Worm (Caenorhabditis elegans) whole organism, L3 larva: ENCODE measurements around the gene cts-1.

Experiments used
- R02D3.7 ChIP-seq: fragments of 150-350 bp; optimal IDR thresholded peaks from 2 replicates; lab custom pipeline; 2014; ENCODE audit warnings: missing biosample characterization, missing genetic modification characterization
- ama-1 ChIP-seq: fragments of 150-350 bp; optimal IDR thresholded peaks from 2 replicates; lab custom pipeline; 2018
- ceh-28 ChIP-seq: fragments of 150-350 bp; optimal IDR thresholded peaks from 2 replicates; lab custom pipeline; 2014; ENCODE audit warnings: missing biosample characterization, missing genetic modification reagents, missing genetic modification characterization
- ceh-82 ChIP-seq: fragments of 150-350 bp; optimal IDR thresholded peaks from 2 replicates; lab custom pipeline; 2014; ENCODE audit warnings: missing biosample characterization, missing genetic modification characterization
- ceh-9 ChIP-seq: sonication (generic microtip); optimal IDR thresholded peaks from 2 replicates; lab custom pipeline; 2018; ENCODE audit warnings: missing biosample characterization, missing genetic modification characterization
- daf-12 ChIP-seq: fragments of 150-350 bp; optimal IDR thresholded peaks from 2 replicates; lab custom pipeline; 2014; ENCODE audit warnings: missing biosample characterization, missing genetic modification reagents, missing genetic modification characterization
- egl-27 ChIP-seq: sonication (generic microtip); optimal IDR thresholded peaks from 4 replicates; lab custom pipeline; 2017; ENCODE audit warnings: missing biosample characterization, missing genetic modification reagents, missing genetic modification characterization
- egl-5 ChIP-seq: fragments of 150-350 bp; optimal IDR thresholded peaks from 2 replicates; lab custom pipeline; 2017; ENCODE audit warnings: missing biosample characterization, missing genetic modification reagents, missing genetic modification characterization, inconsistent platforms
- elt-1 ChIP-seq: fragments of 150-350 bp; optimal IDR thresholded peaks from 2 replicates; lab custom pipeline; 2014; ENCODE audit warnings: missing biosample characterization, missing genetic modification characterization
- elt-2 ChIP-seq: sonication (generic microtip); optimal IDR thresholded peaks from 2 replicates; lab custom pipeline; 2016; ENCODE audit warnings: missing genetic modification reagents, mild to moderate bottlenecking, missing genetic modification characterization, missing compliant biosample characterization
- elt-3 ChIP-seq, 3 experiments: fragments of 150-350 bp in 1 of 3; sonication (generic microtip) in 2 of 3; optimal IDR thresholded peaks; 2 replicates in 2 of 3; 4 replicates in 1 of 3; lab custom pipeline; 2014 to 2017; ENCODE audit warnings: missing biosample characterization in 3 of 3, missing genetic modification characterization in 3 of 3
- eor-1 ChIP-seq, 2 experiments: fragments of 150-350 bp; optimal IDR thresholded peaks; 2 replicates each; lab custom pipeline; 2014 to 2018; ENCODE audit warnings: missing biosample characterization in 2 of 2, missing genetic modification characterization in 2 of 2
- fkh-10 ChIP-seq: sonication (generic microtip); optimal IDR thresholded peaks from 2 replicates; lab custom pipeline; 2017; ENCODE audit warnings: missing biosample characterization, missing genetic modification reagents, missing genetic modification characterization
- fkh-2 ChIP-seq: fragments of 150-350 bp; optimal IDR thresholded peaks from 2 replicates; lab custom pipeline; 2014; ENCODE audit warnings: missing biosample characterization, missing genetic modification reagents, missing genetic modification characterization
- fos-1 ChIP-seq: fragments of 150-350 bp; optimal IDR thresholded peaks from 2 replicates; lab custom pipeline; 2014; ENCODE audit warnings: missing biosample characterization, missing genetic modification characterization
- hmg-11 ChIP-seq: sonication (generic microtip); optimal IDR thresholded peaks from 2 replicates; lab custom pipeline; 2016; ENCODE audit warnings: missing genetic modification characterization, missing compliant biosample characterization
- jun-1 ChIP-seq: fragments of 150-350 bp; optimal IDR thresholded peaks from 2 replicates; lab custom pipeline; 2014; ENCODE audit warnings: missing biosample characterization, missing genetic modification reagents, missing genetic modification characterization
- lin-15B ChIP-seq: fragments of 150-350 bp; optimal IDR thresholded peaks from 2 replicates; lab custom pipeline; 2014; ENCODE audit warnings: missing biosample characterization, missing genetic modification characterization
- lin-39 ChIP-seq: fragments of 150-350 bp; optimal IDR thresholded peaks from 2 replicates; lab custom pipeline; 2018; ENCODE audit warnings: missing biosample characterization, missing genetic modification reagents, missing genetic modification characterization
- lsy-12 ChIP-seq: sonication (generic microtip); optimal IDR thresholded peaks from 2 replicates; lab custom pipeline; 2016; ENCODE audit warnings: mild to moderate bottlenecking, missing genetic modification characterization, missing compliant biosample characterization
- mdl-1 ChIP-seq: fragments of 150-350 bp; optimal IDR thresholded peaks from 2 replicates; lab custom pipeline; 2014; ENCODE audit warnings: missing biosample characterization, missing genetic modification characterization
- nhr-11 ChIP-seq: fragments of 150-350 bp; optimal IDR thresholded peaks from 2 replicates; lab custom pipeline; 2014; ENCODE audit warnings: missing biosample characterization, missing genetic modification characterization
- nhr-23 ChIP-seq: fragments of 150-350 bp; optimal IDR thresholded peaks from 2 replicates; lab custom pipeline; 2014; ENCODE audit warnings: missing biosample characterization, missing genetic modification reagents, missing genetic modification characterization
- nhr-237 ChIP-seq: fragments of 150-350 bp; optimal IDR thresholded peaks from 2 replicates; lab custom pipeline; 2014; ENCODE audit warnings: missing biosample characterization, missing genetic modification characterization
- nhr-25 ChIP-seq: sonication (generic microtip); optimal IDR thresholded peaks from 2 replicates; lab custom pipeline; 2017; ENCODE audit warnings: missing biosample characterization, missing genetic modification characterization
- nhr-28 ChIP-seq: fragments of 150-350 bp; optimal IDR thresholded peaks from 2 replicates; lab custom pipeline; 2014; ENCODE audit warnings: missing biosample characterization, missing genetic modification characterization
- nhr-43 ChIP-seq: sonication (generic microtip); optimal IDR thresholded peaks from 2 replicates; lab custom pipeline; 2016; ENCODE audit warnings: mild to moderate bottlenecking, missing genetic modification characterization, missing compliant biosample characterization; ENCODE audit not compliant: poor library complexity, severe bottlenecking
- nhr-76 ChIP-seq: fragments of 150-350 bp; sonication (generic microtip); optimal IDR thresholded peaks from 5 replicates; lab custom pipeline; 2014; ENCODE audit warnings: missing biosample characterization, missing genetic modification characterization
- pha-4 ChIP-seq: fragments of 150-350 bp; optimal IDR thresholded peaks from 2 replicates; lab custom pipeline; 2014; ENCODE audit warnings: missing biosample characterization, missing genetic modification reagents, missing genetic modification characterization
- sea-2 ChIP-seq: fragments of 150-350 bp; sonication (generic microtip); optimal IDR thresholded peaks from 4 replicates; lab custom pipeline; 2014; ENCODE audit warnings: missing biosample characterization, missing genetic modification reagents, missing genetic modification characterization
- tbx-2 ChIP-seq: sonication (generic microtip); optimal IDR thresholded peaks from 2 replicates; lab custom pipeline; 2016; ENCODE audit warnings: mild to moderate bottlenecking, missing genetic modification characterization, missing compliant biosample characterization
- unc-62 ChIP-seq: fragments of 150-350 bp; sonication (generic microtip); optimal IDR thresholded peaks from 4 replicates; lab custom pipeline; 2014; ENCODE audit warnings: missing biosample characterization, missing genetic modification reagents, missing genetic modification characterization
- ztf-11 ChIP-seq: fragments of 150-350 bp; optimal IDR thresholded peaks from 2 replicates; lab custom pipeline; 2014; ENCODE audit warnings: missing biosample characterization, missing genetic modification characterization
- ztf-4 ChIP-seq: fragments of 150-350 bp; optimal IDR thresholded peaks from 2 replicates; lab custom pipeline; 2014; ENCODE audit warnings: missing biosample characterization, missing genetic modification characterization

Gene cts-1

ce11 chrIII:10240073-10240472 lies 23.6 kb upstream of the cts-1 start:
- no peak for TF ChIP-seq lin-15B
- TF ChIP-seq elt-2 (tag; lab: Kevin White, UChicago), result no peak
- TF ChIP-seq sea-2 (GFP tag; lab: Kevin White, UChicago), result no peak
- TF ChIP-seq lin-39, result no peak
- no peak for TF ChIP-seq ceh-9 (tag; lab: Kevin White, UChicago)
- TF ChIP-seq egl-27 (tag; lab: Kevin White, UChicago), result no peak
- no peak for TF ChIP-seq elt-3 (tag; optimal IDR thresholded peaks at IDR 0.05; lab: Kevin White, UChicago)
- no peak for TF ChIP-seq nhr-11 (tag; lab: Kevin White, UChicago)
- TF ChIP-seq daf-12 (tag; lab: Kevin White, UChicago), result no peak
- no peak for TF ChIP-seq ztf-4
- TF ChIP-seq lsy-12 (tag; lab: Kevin White, UChicago), result no peak
- no peak for TF ChIP-seq tbx-2 (tag; lab: Kevin White, UChicago)
- no peak for TF ChIP-seq egl-5 (tag; lab: Kevin White, UChicago)
- TF ChIP-seq mdl-1 (tag; lab: Kevin White, UChicago), result no peak

ce11 chrIII:10238448-10239154 lies 22.2 kb upstream of the cts-1 start, which contains the start of gene Y70G10A.3:
Gene Y70G10A.3 (plus strand): TSS chrIII:10239104.
- TF ChIP-seq elt-2 (tag; lab: Kevin White, UChicago) (no peak), unc-62 (no peak), ztf-4 (no peak), daf-12 (tag; lab: Kevin White, UChicago) (no peak), nhr-43 (tag; lab: Kevin White, UChicago) (no peak), nhr-76 (tag; lab: Kevin White, UChicago) (no peak), lsy-12 (tag; lab: Kevin White, UChicago) (no peak), nhr-25 (no peak), ceh-82 (tag; lab: Kevin White, UChicago) (no peak), fos-1 (tag; lab: Kevin White, UChicago) (no peak), ztf-11 (tag; lab: Kevin White, UChicago) (no peak), elt-1 (no peak), ceh-9 (tag; lab: Kevin White, UChicago) (no peak), jun-1 (tag; lab: Kevin White, UChicago) (no peak), ama-1 (no peak)

- TF ChIP-seq R02D3.7 (tag; lab: Kevin White, UChicago) (no peak), nhr-25 (peak; percentile 25), pha-4 (tag; lab: Kevin White, UChicago) (no peak), nhr-43 (tag; lab: Kevin White, UChicago) (peak; percentile 9), daf-12 (tag; lab: Kevin White, UChicago) (no peak), elt-3 (tag; optimal IDR thresholded peaks at IDR 0.05; lab: Kevin White, UChicago) (peak in 1 of 3 experiments; percentile 61), ztf-4 (peak; percentile 16), nhr-76 (tag; lab: Kevin White, UChicago) (no peak), ama-1 (peak; percentile 37), fkh-2 (tag; lab: Kevin White, UChicago) (no peak)
Measured at ce11 chrIII:10236291-10236871, 19.9 kb upstream of the cts-1 start.

- TF ChIP-seq nhr-28 (tag; lab: Kevin White, UChicago) (no peak), ztf-4 (no peak), eor-1 (tag; optimal IDR thresholded peaks at IDR 0.05; lab: Kevin White, UChicago) (no peak), nhr-23 (tag; lab: Kevin White, UChicago) (no peak), ceh-28 (tag; lab: Kevin White, UChicago) (no peak), jun-1 (tag; lab: Kevin White, UChicago) (no peak), fkh-10 (GFP tag; lab: Kevin White, UChicago) (no peak), daf-12 (tag; lab: Kevin White, UChicago) (no peak), nhr-237 (tag; lab: Kevin White, UChicago) (no peak), ztf-11 (tag; lab: Kevin White, UChicago) (no peak), hmg-11 (tag; lab: Kevin White, UChicago) (no peak), fkh-2 (tag; lab: Kevin White, UChicago) (no peak), lin-15B (no peak)
- TF ChIP-seq, all 47 proteins: peak for 0
Measured at ce11 chrIII:10233979-10234378, 17.5 kb upstream of the cts-1 start, which contains the start of gene paml-1. Gene paml-1 (minus strand): TSS chrIII:10234079.
